Worm (Caenorhabditis elegans) whole organism, L2 larva: ENCODE data around the gene F09B9.5.

Source experiments
- aly-2 ChIP-seq: fragments of 150-350 bp; optimal IDR thresholded peaks from 2 replicates; lab custom pipeline; 2014; ENCODE audit warnings: missing biosample characterization, missing genetic modification characterization
- blmp-1 ChIP-seq: sonication (generic microtip); optimal IDR thresholded peaks from 2 replicates; lab custom pipeline; 2017; ENCODE audit warnings: missing genetic modification characterization, mild to moderate bottlenecking, missing compliant biosample characterization, antibody characterized with exemption, moderate library complexity; ENCODE audit not compliant: insufficient read depth
- elt-3 ChIP-seq: sonication (generic microtip); optimal IDR thresholded peaks from 2 replicates; lab custom pipeline; 2017; ENCODE audit warnings: missing biosample characterization, missing genetic modification characterization
- fos-1 ChIP-seq: fragments of 150-350 bp; optimal IDR thresholded peaks from 2 replicates; lab custom pipeline; 2014; ENCODE audit warnings: missing biosample characterization, missing genetic modification characterization
- lin-13 ChIP-seq: fragments of 150-350 bp; optimal IDR thresholded peaks from 2 replicates; lab custom pipeline; 2014; ENCODE audit warnings: missing biosample characterization, missing genetic modification reagents, missing genetic modification characterization
- nhr-237 ChIP-seq: fragments of 150-350 bp; optimal IDR thresholded peaks from 2 replicates; lab custom pipeline; 2014; ENCODE audit warnings: missing biosample characterization, missing genetic modification characterization
- unc-55 ChIP-seq: fragments of 150-350 bp; sonication (generic microtip); optimal IDR thresholded peaks from 3 replicates; lab custom pipeline; 2014; ENCODE audit warnings: missing biosample characterization, missing genetic modification reagents, missing genetic modification characterization
- ztf-11 ChIP-seq: sonication (generic microtip); optimal IDR thresholded peaks from 2 replicates; lab custom pipeline; 2017; ENCODE audit warnings: missing biosample characterization, missing genetic modification characterization

DNA sequence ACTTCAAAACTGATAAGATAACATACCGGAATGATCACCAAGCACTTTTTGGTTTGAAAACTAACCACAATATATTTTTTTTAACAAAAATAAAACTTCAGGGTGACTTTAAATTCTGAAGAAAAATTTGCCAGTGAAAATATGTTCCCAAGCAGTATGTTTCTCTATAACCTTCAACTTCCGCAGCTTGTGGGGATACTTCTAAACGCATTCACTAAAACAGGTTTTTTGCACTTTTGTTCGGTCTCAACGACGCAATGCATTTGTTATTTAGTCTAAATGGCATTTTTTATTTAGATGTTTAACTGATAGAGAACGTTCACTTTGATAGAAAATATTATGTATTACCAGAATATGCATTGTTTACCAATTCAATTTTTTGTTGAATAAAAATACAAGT lies 34.6 kb downstream of the F09B9.5 start:
- TF ChIP-seq unc-55, result peak; percentile 31
- TF ChIP-seq aly-2, result no peak
- TF ChIP-seq lin-13 (GFP tag; lab: Kevin White, UChicago), result no peak
- TF ChIP-seq fos-1, result no peak
- TF ChIP-seq ztf-11 (tag; lab: Kevin White, UChicago), result no peak
- TF ChIP-seq elt-3, result no peak
- TF ChIP-seq blmp-1 (tag; lab: Kevin White, UChicago), result no peak
- no peak for TF ChIP-seq nhr-237 (tag; lab: Kevin White, UChicago)
